Comparison of ENCODE assay signal across 3 worm cellular contexts in genomic region chrII:7836613-7837226, ce11.
TF ChIP-seq lines count a peak whose summit lies in the region.

No protein-coding gene starts in this region.

TF ChIP-seq in whole organism, L1 larva, 84 proteins besides CTCF, POLR2A, EP300 and RAD21 (continued from another document and continues in another):
- TF ChIP-seq ceh-63 (GFP tag; optimal IDR thresholded peaks at IDR 0.05; lab: Kevin White, UChicago) (no peak), C16A3.4 (tag; optimal IDR thresholded peaks at IDR 0.05; lab: Kevin White, UChicago) (peak; percentile 29), ceh-88 (GFP tag; IDR thresholded peaks at IDR 0.05; lab: Robert Waterston, UW) (no peak), ama-1 (optimal IDR thresholded peaks at IDR 0.05; lab: Kevin White, UChicago) (no peak), nhr-84 (tag; optimal IDR thresholded peaks at IDR 0.05; lab: Kevin White, UChicago) (no peak), nhr-90 (tag; optimal IDR thresholded peaks at IDR 0.05; lab: Kevin White, UChicago; ENCODE audit: poor library complexity) (no peak), lsy-2 (tag; optimal IDR thresholded peaks at IDR 0.05; lab: Kevin White, UChicago) (peak; percentile 55 to 69), unc-130 (tag; optimal IDR thresholded peaks at IDR 0.05; lab: Kevin White, UChicago) (peak; percentile 69), lin-14 (GFP tag; optimal IDR thresholded peaks at IDR 0.05; lab: Kevin White, UChicago) (peak; percentile 91), unc-30 (tag; optimal IDR thresholded peaks at IDR 0.05; lab: Kevin White, UChicago) (no peak), efl-1 (optimal IDR thresholded peaks at IDR 0.05; lab: Kevin White, UChicago) (peak in 1 of 2 experiments; percentile 19), efl-1 (GFP tag; optimal IDR thresholded peaks at IDR 0.05 in 1 of 2; lab: Kevin White, UChicago) (no peak), elt-3 (tag; optimal IDR thresholded peaks at IDR 0.05; lab: Kevin White, UChicago) (no peak), grh-1 (GFP tag; IDR thresholded peaks at IDR 0.05; lab: Robert Waterston, UW) (no peak), unc-62 (GFP tag; optimal IDR thresholded peaks at IDR 0.05; lab: Kevin White, UChicago) (no peak), pax-3 (tag; optimal IDR thresholded peaks at IDR 0.05; lab: Kevin White, UChicago) (no peak), fkh-4 (tag; optimal IDR thresholded peaks at IDR 0.05; lab: Kevin White, UChicago; ENCODE audit: borderline replicate concordance) (no peak), nhr-12 (tag; optimal IDR thresholded peaks at IDR 0.05; lab: Kevin White, UChicago) (no peak), mdl-1 (tag; optimal IDR thresholded peaks at IDR 0.05; lab: Kevin White, UChicago) (peak in 1 of 2 experiments; percentile 61), nhr-77 (tag; optimal IDR thresholded peaks at IDR 0.05; lab: Kevin White, UChicago) (no peak), dpl-1 (GFP tag; optimal IDR thresholded peaks at IDR 0.05; lab: Kevin White, UChicago) (peak in 1 of 3 experiments; percentile 13), nhr-237 (tag; optimal IDR thresholded peaks at IDR 0.05; lab: Kevin White, UChicago) (no peak), egl-27 (tag; optimal IDR thresholded peaks at IDR 0.05; lab: Kevin White, UChicago) (no peak), fkh-10 (GFP tag; optimal IDR thresholded peaks at IDR 0.05; lab: Kevin White, UChicago) (no peak), ets-5 (GFP tag; IDR thresholded peaks at IDR 0.05; lab: Robert Waterston, UW) (no peak), hpl-2 (GFP tag; optimal IDR thresholded peaks at IDR 0.05; lab: Kevin White, UChicago) (no peak), pqm-1 (tag; optimal IDR thresholded peaks at IDR 0.05; lab: Kevin White, UChicago) (no peak), sptf-1 (tag; optimal IDR thresholded peaks at IDR 0.05; lab: Kevin White, UChicago) (no peak), F16B12.6 (tag; optimal IDR thresholded peaks at IDR 0.05; lab: Kevin White, UChicago) (no peak), swsn-7 (tag; optimal IDR thresholded peaks at IDR 0.05; lab: Kevin White, UChicago) (peak; percentile 64), fkh-8 (tag; optimal IDR thresholded peaks at IDR 0.05; lab: Kevin White, UChicago) (no peak), nhr-28 (tag; optimal IDR thresholded peaks at IDR 0.05; lab: Kevin White, UChicago) (no peak), ztf-11 (tag; optimal IDR thresholded peaks at IDR 0.05; lab: Kevin White, UChicago) (no peak), nhr-47 (tag; optimal IDR thresholded peaks at IDR 0.05; lab: Kevin White, UChicago) (peak; percentile 47), blmp-1 (tag; optimal IDR thresholded peaks at IDR 0.05; lab: Kevin White, UChicago) (no peak), snu-23 (GFP tag; optimal IDR thresholded peaks at IDR 0.05; lab: Kevin White, UChicago) (peak; percentile 63), isw-1 (GFP tag; IDR thresholded peaks at IDR 0.05; lab: Robert Waterston, UW) (no peak), lin-35 (GFP tag; optimal IDR thresholded peaks at IDR 0.05; lab: Kevin White, UChicago) (no peak), unc-86 (tag; optimal IDR thresholded peaks at IDR 0.05; lab: Kevin White, UChicago) (no peak), jun-1 (tag; optimal IDR thresholded peaks at IDR 0.05; lab: Kevin White, UChicago) (no peak), nhr-76 (tag; optimal IDR thresholded peaks at IDR 0.05; lab: Kevin White, UChicago) (no peak), alr-1 (tag; optimal IDR thresholded peaks at IDR 0.05; lab: Kevin White, UChicago; ENCODE audit: borderline replicate concordance) (no peak), elt-2 (tag; optimal IDR thresholded peaks at IDR 0.05; lab: Kevin White, UChicago) (no peak), tbx-2 (tag; optimal IDR thresholded peaks at IDR 0.05; lab: Kevin White, UChicago) (peak; percentile 71), Y116A8C.19 (tag; optimal IDR thresholded peaks at IDR 0.05; lab: Kevin White, UChicago; ENCODE audit: borderline replicate concordance) (no peak)

TF ChIP-seq in whole organism, L2 larva, 48 proteins besides CTCF, POLR2A, EP300 and RAD21 (continued from another document):
- TF ChIP-seq F13H6.1 (tag; optimal IDR thresholded peaks at IDR 0.05; lab: Kevin White, UChicago): peak; percentile 92

TF ChIP-seq in whole organism, L4 larva, 104 proteins besides CTCF, POLR2A, EP300 and RAD21 (continued from another document):
- no peak for TF ChIP-seq F44E2.7 (GFP tag; IDR thresholded peaks at IDR 0.05; lab: Robert Waterston, UW)
- no peak for TF ChIP-seq fkh-10 (GFP tag; optimal IDR thresholded peaks at IDR 0.05; lab: Kevin White, UChicago)
- no peak for TF ChIP-seq D1046.2 (GFP tag; IDR thresholded peaks at IDR 0.05; lab: Robert Waterston, UW)
- no peak for TF ChIP-seq mxl-3 (GFP tag; optimal IDR thresholded peaks at IDR 0.05; lab: Kevin White, UChicago)
- no peak for TF ChIP-seq duxl-1 (tag; optimal IDR thresholded peaks at IDR 0.05; lab: Kevin White, UChicago; ENCODE audit: poor library complexity)
- TF ChIP-seq gei-8 (GFP tag; optimal IDR thresholded peaks at IDR 0.05; lab: Kevin White, UChicago): no peak
- peak in 1 of 2 experiments; percentile 44 for TF ChIP-seq lsy-2 (tag; optimal IDR thresholded peaks at IDR 0.05; lab: Kevin White, UChicago)
- no peak for TF ChIP-seq F10B5.3 (tag; optimal IDR thresholded peaks at IDR 0.05; lab: Kevin White, UChicago)
- peak in 1 of 2 experiments; percentile 36 for TF ChIP-seq hif-1 (tag; optimal IDR thresholded peaks at IDR 0.05; lab: Kevin White, UChicago)
- TF ChIP-seq dve-1 (tag; optimal IDR thresholded peaks at IDR 0.05; lab: Kevin White, UChicago; ENCODE audit: insufficient read depth): no peak
- no peak for TF ChIP-seq egl-43 (GFP tag; IDR thresholded peaks at IDR 0.05; lab: Robert Waterston, UW)
- TF ChIP-seq spr-1 (tag; optimal IDR thresholded peaks at IDR 0.05; lab: Kevin White, UChicago): no peak
- 0 out of 2 replicates have a peak, but pooled peaks have one; percentile 16 for TF ChIP-seq hmg-1.1 (GFP tag; IDR thresholded peaks at IDR 0.05; lab: Robert Waterston, UW)
- no peak for TF ChIP-seq ceh-82 (tag; optimal IDR thresholded peaks at IDR 0.05; lab: Kevin White, UChicago)
- TF ChIP-seq hlh-11 (tag; optimal IDR thresholded peaks at IDR 0.05; lab: Kevin White, UChicago): peak; percentile 64
